Worm (Caenorhabditis elegans) whole organism, young adult: ENCODE data around the gene pals-24.

ENCODE experiments used
- B0261.1 ChIP-seq: sonication (generic microtip); optimal IDR thresholded peaks from 2 replicates; lab custom pipeline; 2016; ENCODE audit warnings: mild to moderate bottlenecking, missing genetic modification characterization, moderate library complexity, missing compliant biosample characterization
- B0336.3 ChIP-seq: fragments of 200-800 bp; sonication (Bioruptor generic); IDR thresholded peaks from 2 replicates; pipeline ENCODE4 v1.3.6; 2022; ENCODE audit warnings: missing genetic modification characterization, missing compliant biosample characterization
- F10E7.11 ChIP-seq: sonication (generic microtip); optimal IDR thresholded peaks from 2 replicates; lab custom pipeline; 2017; ENCODE audit warnings: mild to moderate bottlenecking, missing genetic modification characterization, moderate library complexity, missing compliant biosample characterization
- F22D6.2 ChIP-seq: sonication (generic microtip); optimal IDR thresholded peaks from 2 replicates; lab custom pipeline; 2016; ENCODE audit warnings: mild to moderate bottlenecking, missing genetic modification characterization, missing compliant biosample characterization
- F39B2.1 ChIP-seq: fragments of 200-800 bp; sonication (Bioruptor generic); IDR thresholded peaks from 2 replicates; pipeline ENCODE4 v1.3.6; 2022; ENCODE audit warnings: missing genetic modification reagents, missing genetic modification characterization, missing compliant biosample characterization
- F57C9.4 ChIP-seq: sonication (generic microtip); optimal IDR thresholded peaks from 2 replicates; lab custom pipeline; 2017; ENCODE audit warnings: mild to moderate bottlenecking, missing genetic modification characterization, missing compliant biosample characterization
- K11D2.4 ChIP-seq: fragments of 200-800 bp; sonication (Bioruptor generic); IDR thresholded peaks from 2 replicates; pipeline ENCODE4 v1.3.6; 2022; ENCODE audit warnings: missing genetic modification reagents, missing genetic modification characterization, missing compliant biosample characterization
- T07F8.4 ChIP-seq: sonication (generic microtip); optimal IDR thresholded peaks from 2 replicates; lab custom pipeline; 2016; ENCODE audit warnings: mild to moderate bottlenecking, missing genetic modification characterization, moderate library complexity, missing compliant biosample characterization
- Y53F4B.3 ChIP-seq: fragments of 200-800 bp; sonication (Bioruptor generic); IDR thresholded peaks from 2 replicates; pipeline ENCODE4 v1.3.6; 2022; ENCODE audit warnings: missing genetic modification reagents, missing genetic modification characterization, missing compliant biosample characterization
- Y53G8AR.9 ChIP-seq: fragments of 200-800 bp; sonication (Bioruptor generic); conservative IDR thresholded peaks from 2 replicates; pipeline ENCODE4 v1.3.6; 2022; ENCODE audit warnings: missing genetic modification reagents, missing genetic modification characterization, missing compliant biosample characterization
- Y67H2A.10 ChIP-seq: fragments of 200-800 bp; sonication (Bioruptor generic); conservative IDR thresholded peaks from 2 replicates; pipeline ENCODE4 v1.3.6; 2022; ENCODE audit warnings: missing genetic modification reagents, missing genetic modification characterization, missing compliant biosample characterization
- Y79H2A.3 ChIP-seq: fragments of 200-800 bp; sonication (Bioruptor generic); conservative IDR thresholded peaks from 2 replicates; pipeline ENCODE4 v1.3.6; 2022; ENCODE audit warnings: missing genetic modification reagents, missing genetic modification characterization, missing compliant biosample characterization
- aptf-2 ChIP-seq: fragments of 200-800 bp; sonication (Bioruptor generic); conservative IDR thresholded peaks from 2 replicates; pipeline ENCODE4 v1.3.6; 2022; ENCODE audit warnings: missing genetic modification reagents, missing genetic modification characterization, missing compliant biosample characterization
- attf-6 ChIP-seq: fragments of 200-800 bp; sonication (Bioruptor generic); IDR thresholded peaks from 2 replicates; pipeline ENCODE4 v1.3.6; 2022; ENCODE audit warnings: missing genetic modification reagents, missing genetic modification characterization, missing compliant biosample characterization
- bed-2 ChIP-seq: fragments of 200-800 bp; sonication (Bioruptor generic); IDR thresholded peaks from 2 replicates; pipeline ENCODE4 v1.3.6; 2022; ENCODE audit warnings: missing genetic modification reagents, missing genetic modification characterization, missing compliant biosample characterization
- ccch-3 ChIP-seq: fragments of 200-800 bp; sonication (Bioruptor generic); optimal IDR thresholded peaks from 2 replicates; lab custom pipeline; 2018; ENCODE audit warnings: mild to moderate bottlenecking, missing genetic modification characterization, missing compliant biosample characterization
- ceh-100 ChIP-seq: fragments of 200-800 bp; sonication (Bioruptor generic); IDR thresholded peaks from 2 replicates; pipeline ENCODE4 v1.3.6; 2022; ENCODE audit warnings: missing genetic modification reagents, missing genetic modification characterization, missing compliant biosample characterization
- ceh-27 ChIP-seq: fragments of 200-800 bp; sonication (Bioruptor generic); optimal IDR thresholded peaks from 2 replicates; lab custom pipeline; 2018; ENCODE audit warnings: mild to moderate bottlenecking, missing genetic modification characterization, moderate library complexity, missing compliant biosample characterization
- ceh-58 ChIP-seq: fragments of 200-800 bp; sonication (Bioruptor generic); IDR thresholded peaks from 2 replicates; pipeline ENCODE4 v1.3.6; 2022; ENCODE audit warnings: missing genetic modification characterization, missing compliant biosample characterization
- ceh-91 ChIP-seq: fragments of 200-800 bp; sonication (Bioruptor generic); IDR thresholded peaks from 2 replicates; pipeline ENCODE4 v1.3.6; 2022; ENCODE audit warnings: missing genetic modification reagents, missing genetic modification characterization, missing compliant biosample characterization
- efl-1 ChIP-seq: fragments of 150-350 bp; optimal IDR thresholded peaks from 2 replicates; lab custom pipeline; 2014; ENCODE audit warnings: missing biosample characterization, missing genetic modification reagents, missing genetic modification characterization
- egrh-3 ChIP-seq: fragments of 200-800 bp; sonication (Bioruptor generic); IDR thresholded peaks from 2 replicates; pipeline ENCODE4 v1.3.6; 2022; ENCODE audit warnings: missing genetic modification reagents, missing genetic modification characterization, missing compliant biosample characterization
- ekl-4 ChIP-seq: fragments of 200-800 bp; sonication (Bioruptor generic); IDR thresholded peaks from 2 replicates; pipeline ENCODE4 v1.3.6; 2022; ENCODE audit warnings: missing genetic modification reagents, missing genetic modification characterization, missing compliant biosample characterization
- fkh-3 ChIP-seq: sonication (generic microtip); optimal IDR thresholded peaks from 2 replicates; lab custom pipeline; 2016; ENCODE audit warnings: mild to moderate bottlenecking, missing genetic modification characterization, missing compliant biosample characterization
- hmg-1.2 ChIP-seq: fragments of 200-800 bp; sonication (Bioruptor generic); IDR thresholded peaks from 2 replicates; pipeline ENCODE4 v1.3.6; 2022; ENCODE audit warnings: missing genetic modification reagents, missing genetic modification characterization, missing compliant biosample characterization
- hmg-20 ChIP-seq: fragments of 200-800 bp; sonication (Bioruptor generic); IDR thresholded peaks from 2 replicates; pipeline ENCODE4 v1.3.6; 2022; ENCODE audit warnings: missing genetic modification reagents, missing genetic modification characterization, missing compliant biosample characterization
- hsf-1 ChIP-seq: fragments of 200-800 bp; sonication (Bioruptor generic); IDR thresholded peaks from 2 replicates; pipeline ENCODE4 v1.3.6; 2022; ENCODE audit warnings: missing genetic modification reagents, missing genetic modification characterization, missing compliant biosample characterization
- let-526 ChIP-seq: fragments of 200-800 bp; sonication (Bioruptor generic); IDR thresholded peaks from 2 replicates; pipeline ENCODE4 v1.3.6; 2022; ENCODE audit warnings: missing genetic modification reagents, missing genetic modification characterization, missing compliant biosample characterization
- madf-3 ChIP-seq: fragments of 200-800 bp; sonication (Bioruptor generic); IDR thresholded peaks from 2 replicates; pipeline ENCODE4 v1.3.6; 2022; ENCODE audit warnings: missing genetic modification reagents, missing genetic modification characterization, missing compliant biosample characterization
- madf-6 ChIP-seq: fragments of 200-800 bp; sonication (Bioruptor generic); IDR thresholded peaks from 2 replicates; pipeline ENCODE4 v1.3.6; 2022; ENCODE audit warnings: missing genetic modification reagents, missing genetic modification characterization, missing compliant biosample characterization
- mel-28 ChIP-seq: sonication (generic microtip); optimal IDR thresholded peaks from 2 replicates; lab custom pipeline; 2016; ENCODE audit warnings: borderline replicate concordance, mild to moderate bottlenecking, missing genetic modification characterization, missing compliant biosample characterization
- nfya-1 ChIP-seq: sonication (generic microtip); optimal IDR thresholded peaks from 2 replicates; lab custom pipeline; 2017; ENCODE audit warnings: antibody characterized with exemption, missing compliant biosample characterization, missing genetic modification characterization, borderline replicate concordance; ENCODE audit not compliant: insufficient read depth
- nfyb-1 ChIP-seq: fragments of 200-800 bp; sonication (Bioruptor generic); IDR thresholded peaks from 2 replicates; pipeline ENCODE4 v1.3.6; 2022; ENCODE audit warnings: missing genetic modification reagents, missing genetic modification characterization, missing compliant biosample characterization
- nhr-179 ChIP-seq: sonication (generic microtip); optimal IDR thresholded peaks from 2 replicates; lab custom pipeline; 2016; ENCODE audit warnings: mild to moderate bottlenecking, missing genetic modification characterization, missing compliant biosample characterization
- nhr-90 ChIP-seq: sonication (generic microtip); optimal IDR thresholded peaks from 2 replicates; lab custom pipeline; 2016; ENCODE audit warnings: missing genotype, mild to moderate bottlenecking, missing genetic modification characterization, missing compliant biosample characterization
- pha-4 ChIP-seq: fragments of 150-350 bp; sonication (generic microtip); optimal IDR thresholded peaks from 2 replicates; lab custom pipeline; 2014; ENCODE audit warnings: missing biosample characterization, missing genetic modification reagents, missing genetic modification characterization
- sdz-38 ChIP-seq: sonication (generic microtip); optimal IDR thresholded peaks from 2 replicates; lab custom pipeline; 2016; ENCODE audit warnings: missing genotype, missing genetic modification characterization, missing compliant biosample characterization
- sea-2 ChIP-seq: fragments of 200-800 bp; sonication (Bioruptor generic); IDR thresholded peaks from 2 replicates; pipeline ENCODE4 v1.3.6; 2022; ENCODE audit warnings: missing genetic modification characterization, missing compliant biosample characterization
- snpc-3.4 ChIP-seq: sonication (generic microtip); optimal IDR thresholded peaks from 2 replicates; lab custom pipeline; 2017; ENCODE audit warnings: missing genetic modification characterization, mild to moderate bottlenecking, missing compliant biosample characterization, antibody characterized with exemption, moderate library complexity, missing genotype, missing genetic modification reagents
- somi-1 ChIP-seq: fragments of 200-800 bp; sonication (Bioruptor generic); optimal IDR thresholded peaks from 2 replicates; lab custom pipeline; 2018; ENCODE audit warnings: mild to moderate bottlenecking, missing genetic modification characterization, missing compliant biosample characterization
- tbx-9 ChIP-seq: sonication (generic microtip); optimal IDR thresholded peaks from 2 replicates; lab custom pipeline; 2016; ENCODE audit warnings: borderline replicate concordance, missing genetic modification characterization, inconsistent platforms, missing compliant biosample characterization
- zfh-2 ChIP-seq: fragments of 200-800 bp; sonication (Bioruptor generic); conservative IDR thresholded peaks from 2 replicates; pipeline ENCODE4 v1.3.6; 2022; ENCODE audit warnings: missing genetic modification reagents, missing genetic modification characterization, missing compliant biosample characterization
- ztf-18 ChIP-seq: sonication (generic microtip); optimal IDR thresholded peaks from 2 replicates; lab custom pipeline; 2016; ENCODE audit warnings: missing genotype, mild to moderate bottlenecking, missing genetic modification characterization, missing compliant biosample characterization
- ztf-22 ChIP-seq: fragments of 200-800 bp; sonication (Bioruptor generic); optimal IDR thresholded peaks from 2 replicates; lab custom pipeline; 2018; ENCODE audit warnings: mild to moderate bottlenecking, missing genetic modification characterization, moderate library complexity, missing compliant biosample characterization
- ztf-26 ChIP-seq: sonication (generic microtip); optimal IDR thresholded peaks from 2 replicates; lab custom pipeline; 2017; ENCODE audit warnings: missing genetic modification characterization, missing compliant biosample characterization

The pals-24 gene

DNA sequence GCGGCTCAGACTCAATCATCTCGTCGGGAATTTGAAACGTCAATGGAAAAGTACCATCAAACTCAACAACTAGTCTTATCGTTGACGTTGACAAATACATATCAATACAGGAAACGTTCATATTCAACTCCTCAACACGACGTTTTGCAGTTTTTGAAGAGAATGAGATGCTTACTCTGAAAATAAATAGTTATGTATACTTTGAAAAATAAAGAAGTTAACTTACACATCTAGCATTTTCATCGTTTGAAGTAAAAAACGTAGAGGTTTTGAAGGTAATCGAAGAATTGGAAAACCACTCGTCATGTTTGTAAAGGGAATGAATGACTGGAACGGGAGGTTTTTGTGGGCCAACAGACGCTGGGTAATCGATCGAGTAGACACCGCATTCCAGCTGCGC lies 20.7 kb downstream of the pals-24 start, which contains the start of gene fbxb-81:
TSS of gene fbxb-81 (minus strand) at position 314 of the 400 bp plus-strand sequence.
- TF ChIP-seq Y79H2A.3 (GFP tag; lab: Robert Waterston, UW) (no peak), zfh-2 (GFP tag; lab: Robert Waterston, UW) (no peak), K11D2.4 (GFP tag; lab: Robert Waterston, UW) (no peak), snpc-3.4 (tag; lab: Kevin White, UChicago) (no peak), T07F8.4 (tag; lab: Kevin White, UChicago) (no peak), F57C9.4 (no peak), nhr-179 (tag; lab: Kevin White, UChicago) (no peak), pha-4 (tag; lab: Kevin White, UChicago) (no peak), F39B2.1 (GFP tag; lab: Robert Waterston, UW) (no peak), nfyb-1 (GFP tag; lab: Robert Waterston, UW) (no peak), hsf-1 (GFP tag; lab: Robert Waterston, UW) (no peak), ztf-26 (no peak), hmg-20 (GFP tag; lab: Robert Waterston, UW) (no peak), sea-2 (GFP tag; lab: Robert Waterston, UW) (no peak), attf-6 (GFP tag; lab: Robert Waterston, UW) (no peak)

DNA sequence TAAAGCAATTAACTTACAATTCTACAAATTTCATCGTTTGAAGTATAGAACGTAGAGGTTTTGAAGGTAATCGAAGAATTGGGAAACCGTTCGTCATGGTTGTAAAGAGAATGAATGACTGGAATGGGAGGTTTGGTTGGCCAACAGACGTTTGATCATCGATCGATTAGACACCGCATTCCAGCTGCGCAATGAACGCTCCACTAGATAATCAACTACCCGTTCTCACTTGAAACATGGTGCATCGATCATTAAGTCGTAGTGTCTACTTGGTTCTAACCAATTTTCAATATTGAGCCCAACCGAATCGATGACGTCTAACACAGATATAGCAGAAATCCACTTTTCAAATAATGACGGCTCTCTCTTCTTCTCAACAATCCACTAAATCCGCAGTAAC lies 22.9 kb downstream of the pals-24 start, which contains the start of gene fbxb-82:
TSS of gene fbxb-82 (minus strand) at position 101 of the 400 bp plus-strand sequence.
- TF ChIP-seq nfya-1 (tag; lab: Kevin White, UChicago) (no peak), madf-3 (GFP tag; lab: Robert Waterston, UW) (no peak), B0336.3 (GFP tag; lab: Robert Waterston, UW) (no peak), Y53F4B.3 (GFP tag; lab: Robert Waterston, UW) (no peak), nhr-179 (tag; lab: Kevin White, UChicago) (no peak), F10E7.11 (tag; lab: Kevin White, UChicago) (no peak), egrh-3 (GFP tag; lab: Robert Waterston, UW) (no peak), ccch-3 (GFP tag; lab: Kevin White, UChicago) (no peak), ztf-22 (no peak), F22D6.2 (tag; lab: Kevin White, UChicago) (no peak), efl-1 (GFP tag; lab: Kevin White, UChicago) (no peak), mel-28 (tag; lab: Kevin White, UChicago) (no peak), fkh-3 (tag; lab: Kevin White, UChicago) (no peak), sdz-38 (tag; lab: Kevin White, UChicago) (no peak), zfh-2 (GFP tag; lab: Robert Waterston, UW) (no peak), ceh-100 (GFP tag; lab: Robert Waterston, UW) (no peak)

DNA sequence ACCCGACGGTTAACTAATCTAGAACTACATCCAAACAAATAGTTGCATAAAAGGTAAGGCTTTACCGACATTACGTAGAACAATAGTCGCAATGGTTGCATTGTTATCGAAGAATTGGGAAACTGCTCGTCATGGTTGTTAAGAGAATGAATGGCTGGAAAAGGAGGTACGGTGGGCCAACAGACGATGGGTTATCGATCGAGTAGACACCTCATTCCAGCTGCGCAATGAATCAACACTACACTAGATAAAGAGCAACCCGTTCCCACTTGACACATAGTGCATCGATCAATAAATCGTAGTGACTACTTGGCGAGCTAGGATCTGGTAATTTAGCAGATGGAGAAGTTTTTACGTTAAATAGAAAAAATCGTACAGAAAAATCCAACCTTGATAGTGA lies 24.8 kb downstream of the pals-24 start, which contains the start of the genes T17A3.12 and fbxb-83:
TSS of gene T17A3.12 (minus strand) at position 101 of the 400 bp plus-strand sequence.
TSS of gene fbxb-83 (minus strand) at position 134 of the 400 bp plus-strand sequence.
- no peak for TF ChIP-seq ceh-58 (GFP tag; lab: Robert Waterston, UW)
- TF ChIP-seq egrh-3 (GFP tag; lab: Robert Waterston, UW): no peak
- TF ChIP-seq ceh-27 (GFP tag; lab: Kevin White, UChicago): no peak

DNA sequence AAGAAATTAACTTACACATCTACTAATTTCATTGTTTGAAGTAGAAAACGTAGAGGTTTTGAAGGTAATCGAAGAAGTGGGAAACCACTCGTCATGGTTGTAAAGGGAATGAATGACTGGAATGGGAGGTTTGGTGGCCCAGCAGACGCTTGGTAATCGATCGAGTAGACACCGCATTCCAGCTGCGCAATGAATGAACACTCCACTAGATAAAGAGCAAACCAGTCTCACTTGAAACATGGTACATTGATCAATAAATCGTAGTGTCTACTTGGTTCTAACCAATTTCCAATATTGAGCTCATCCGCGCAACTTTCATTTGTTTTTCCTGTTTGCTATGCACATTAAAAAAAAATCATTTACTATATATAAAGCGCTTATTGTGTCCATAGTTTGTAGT lies 26.1 kb downstream of the pals-24 start, which contains the start of gene fbxb-84:
TSS of gene fbxb-84 (minus strand) at position 101 of the 400 bp plus-strand sequence.
- TF ChIP-seq Y53G8AR.9 (GFP tag; lab: Robert Waterston, UW): no peak
- TF ChIP-seq madf-6: no peak
- no peak for TF ChIP-seq ceh-91 (GFP tag; lab: Robert Waterston, UW)
- TF ChIP-seq bed-2 (GFP tag; lab: Robert Waterston, UW): no peak
- TF ChIP-seq ztf-18 (tag; lab: Kevin White, UChicago): no peak
- TF ChIP-seq hmg-1.2 (GFP tag; lab: Robert Waterston, UW): no peak
- TF ChIP-seq nhr-90 (tag; lab: Kevin White, UChicago): no peak
- TF ChIP-seq tbx-9 (tag; lab: Kevin White, UChicago): no peak
- no peak for TF ChIP-seq fkh-3 (tag; lab: Kevin White, UChicago)
- TF ChIP-seq let-526: no peak
- TF ChIP-seq B0336.3 (GFP tag; lab: Robert Waterston, UW): no peak
- TF ChIP-seq ekl-4 (GFP tag; lab: Robert Waterston, UW): no peak
- TF ChIP-seq Y67H2A.10 (GFP tag; lab: Robert Waterston, UW): no peak
- TF ChIP-seq somi-1: no peak
- TF ChIP-seq B0261.1 (tag; lab: Kevin White, UChicago): no peak
- TF ChIP-seq aptf-2 (GFP tag; lab: Robert Waterston, UW): no peak
